Fruit fly (Drosophila melanogaster) Kc167 (cell line): ENCODE results near the gene boss.

Experiments used
- Myc ChIP-seq: fragments of >200 bp; optimal IDR thresholded peaks from 2 replicates; lab custom pipeline; 2017; ENCODE audit warnings: missing external identifiers
- Sin3A ChIP-seq: fragments of >200 bp; optimal IDR thresholded peaks from 2 replicates; lab custom pipeline; 2018; ENCODE audit warnings: missing external identifiers
- h ChIP-seq: fragments of >200 bp; optimal IDR thresholded peaks from 3 replicates; lab custom pipeline; 2018; ENCODE audit warnings: missing external identifiers
- insv ChIP-seq: fragments of >200 bp; optimal IDR thresholded peaks from 3 replicates; lab custom pipeline; 2018; ENCODE audit warnings: missing external identifiers
- psq ChIP-seq: fragments of >200 bp; optimal IDR thresholded peaks from 2 replicates; lab custom pipeline; 2017; ENCODE audit warnings: missing external identifiers
- ttk ChIP-seq: sonication (Bioruptor generic); optimal IDR thresholded peaks from 2 replicates; lab custom pipeline; 2017; ENCODE audit warnings: missing external identifiers

Gene boss

DNA sequence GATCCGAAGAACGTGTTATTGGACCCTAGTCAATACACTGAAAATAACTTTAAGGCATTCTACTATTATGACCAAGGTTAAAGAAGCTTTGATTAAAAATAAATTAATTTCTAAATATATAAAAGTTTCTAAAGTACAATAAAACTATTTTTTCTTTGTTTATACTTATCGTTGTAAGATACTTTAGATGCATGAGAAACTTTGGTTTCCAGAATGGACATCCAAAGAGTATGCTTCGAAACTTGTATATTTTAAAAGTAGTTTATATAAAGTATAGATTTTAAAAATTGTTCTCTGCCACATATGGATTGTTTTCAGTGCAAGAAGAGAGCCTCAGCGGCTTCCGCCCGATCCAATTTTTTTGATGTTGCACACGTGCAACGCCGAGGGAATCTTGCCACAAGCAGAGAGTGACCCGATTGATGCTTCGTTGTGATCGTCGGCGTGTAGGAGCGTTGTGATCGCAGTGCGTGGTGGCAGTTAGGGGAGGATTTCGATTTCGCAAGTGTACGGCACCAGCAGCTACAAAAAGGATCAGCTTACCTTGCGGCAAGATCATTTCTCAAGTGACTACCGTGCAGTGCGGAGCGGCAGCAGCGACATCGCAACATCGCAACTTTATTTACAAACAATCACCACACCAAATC is 35.4 kb downstream of the boss start:
- TF ChIP-seq insv (lab: Kevin White, UChicago) (no peak), Myc (lab: Kevin White, UChicago) (no peak), ttk (lab: Kevin White, UChicago) (no peak), psq (lab: Kevin White, UChicago) (no peak)

DNA sequence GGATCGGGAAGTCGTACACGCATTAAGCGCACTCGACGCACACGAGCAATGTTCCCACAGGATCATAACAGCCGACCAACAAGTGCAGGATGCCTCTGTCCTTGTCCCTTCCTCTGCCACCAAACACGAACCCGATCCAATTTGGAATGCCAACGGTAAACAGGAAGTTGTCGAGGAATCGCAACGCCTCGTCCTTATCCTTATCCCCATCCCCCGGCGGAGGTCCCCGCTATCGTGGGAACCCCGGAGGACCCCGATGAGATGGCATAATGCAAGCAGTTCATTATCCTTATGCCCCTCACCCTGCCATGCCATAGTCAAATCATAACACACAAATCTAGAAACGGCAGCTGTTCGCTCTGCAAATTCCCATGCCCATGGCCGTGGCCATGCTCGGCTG is 37.3 kb downstream of the boss start:
- no peak for TF ChIP-seq insv (lab: Kevin White, UChicago)
- no peak for TF ChIP-seq Myc (lab: Kevin White, UChicago)

- TF ChIP-seq Myc (lab: Kevin White, UChicago) (no peak), h (lab: Kevin White, UChicago) (no peak), psq (lab: Kevin White, UChicago) (no peak), insv (lab: Kevin White, UChicago) (no peak), ttk (lab: Kevin White, UChicago) (no peak), Sin3A (no peak)
Measured at dm6 chr3R:25999611-26000010, 37.8 kb downstream of the boss start.

DNA sequence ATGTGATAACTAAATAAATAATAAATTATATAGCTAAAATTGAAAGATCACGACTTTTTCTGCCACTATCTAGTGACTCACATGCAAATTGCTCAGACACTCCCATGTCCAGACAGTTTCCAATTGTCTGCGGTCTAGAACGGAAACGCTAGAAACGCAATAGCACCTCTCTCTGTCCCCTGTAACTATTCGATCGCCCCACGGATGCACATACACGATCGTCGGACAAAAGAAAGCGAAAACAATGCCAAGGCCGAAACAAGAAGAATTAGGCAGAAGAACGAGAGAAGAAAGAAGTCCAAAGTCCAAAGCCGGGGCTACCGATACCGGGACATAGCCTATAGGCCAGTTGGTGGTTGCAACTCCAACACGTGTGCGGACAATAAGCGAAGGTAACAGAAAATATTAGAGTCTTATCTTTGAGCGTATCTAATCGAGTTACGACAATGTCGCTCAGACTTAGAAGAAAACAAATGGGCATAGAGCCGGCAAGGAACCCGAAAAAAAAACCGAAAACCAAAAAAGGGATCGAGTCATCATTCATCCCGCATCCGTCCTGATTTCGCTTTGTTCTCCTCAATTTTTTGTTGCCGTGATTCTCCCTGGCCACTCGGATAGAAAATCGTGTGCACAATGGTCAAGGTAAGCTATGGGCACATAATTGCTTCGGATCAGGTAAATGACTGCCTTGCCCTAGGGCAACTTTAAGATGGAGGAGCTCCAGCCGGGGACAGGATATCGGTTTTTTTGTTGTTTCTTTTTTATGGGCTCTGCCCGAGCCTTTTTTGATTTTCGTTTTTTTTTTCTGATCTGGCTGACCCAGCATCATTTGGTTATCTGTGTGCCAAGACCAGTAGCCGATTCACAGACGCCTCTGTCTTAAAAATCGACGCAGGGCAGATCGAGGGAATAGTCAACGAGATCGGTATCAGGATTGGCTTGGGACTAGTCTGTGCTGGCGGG is 39.2 kb downstream of the boss start:
- TF ChIP-seq ttk (lab: Kevin White, UChicago) (no peak), insv (lab: Kevin White, UChicago) (no peak), psq (lab: Kevin White, UChicago) (no peak), Myc (lab: Kevin White, UChicago) (no peak), Sin3A (no peak), h (lab: Kevin White, UChicago) (no peak)

dm6 chr3R:26002039-26002438 is 40.2 kb downstream of the boss start:
- TF ChIP-seq ttk (lab: Kevin White, UChicago), result no peak
- TF ChIP-seq insv (lab: Kevin White, UChicago), result no peak
- TF ChIP-seq Myc (lab: Kevin White, UChicago), result no peak
- TF ChIP-seq h (lab: Kevin White, UChicago), result no peak
- TF ChIP-seq Sin3A, result no peak
- no peak for TF ChIP-seq psq (lab: Kevin White, UChicago)

DNA sequence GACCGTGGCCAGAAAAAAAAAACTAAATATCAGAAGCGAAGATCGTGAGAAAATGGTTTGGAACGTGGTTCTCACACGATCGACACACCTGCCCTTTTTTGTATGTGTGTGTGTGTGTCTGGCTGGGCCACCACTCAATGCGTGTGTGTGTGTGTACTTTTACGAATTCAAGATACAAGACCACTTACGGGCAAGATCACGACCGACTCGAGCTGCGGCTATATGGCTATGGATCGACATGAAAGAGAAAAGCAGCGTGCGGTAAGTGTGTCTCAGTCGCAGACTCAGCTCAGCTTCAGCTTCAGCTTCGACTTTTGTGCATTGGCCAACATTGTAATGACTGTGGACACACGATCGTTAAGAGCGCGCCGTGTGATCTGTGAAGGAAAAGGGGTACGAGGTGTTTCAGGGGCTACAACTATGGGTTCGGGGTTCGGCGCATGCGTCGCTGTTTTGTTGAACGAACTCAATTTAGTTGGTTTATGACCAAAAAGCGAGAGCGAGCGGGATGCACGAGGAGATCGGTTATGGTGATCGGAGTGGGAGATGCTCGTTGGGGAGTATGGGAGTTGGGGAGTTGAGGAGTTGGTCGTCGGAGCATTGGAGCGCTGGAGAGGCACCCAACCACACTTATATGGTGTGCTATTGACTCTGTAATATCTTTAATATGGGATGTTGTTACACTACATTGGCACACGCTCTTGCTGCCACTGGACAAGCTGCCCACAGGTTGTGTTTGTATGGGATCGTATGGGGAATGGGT is 41.0 kb downstream of the boss start:
- TF ChIP-seq h (lab: Kevin White, UChicago), result no peak
- no peak for TF ChIP-seq Myc (lab: Kevin White, UChicago)
- no peak for TF ChIP-seq insv (lab: Kevin White, UChicago)
- TF ChIP-seq psq (lab: Kevin White, UChicago), result no peak
- TF ChIP-seq ttk (lab: Kevin White, UChicago), result no peak
- no peak for TF ChIP-seq Sin3A

dm6 chr3R:26004377-26005000 is 42.7 kb downstream of the boss start:
- TF ChIP-seq Sin3A (no peak), insv (lab: Kevin White, UChicago) (no peak), Myc (lab: Kevin White, UChicago) (no peak), ttk (lab: Kevin White, UChicago) (no peak), h (lab: Kevin White, UChicago) (no peak), psq (lab: Kevin White, UChicago) (no peak)

DNA sequence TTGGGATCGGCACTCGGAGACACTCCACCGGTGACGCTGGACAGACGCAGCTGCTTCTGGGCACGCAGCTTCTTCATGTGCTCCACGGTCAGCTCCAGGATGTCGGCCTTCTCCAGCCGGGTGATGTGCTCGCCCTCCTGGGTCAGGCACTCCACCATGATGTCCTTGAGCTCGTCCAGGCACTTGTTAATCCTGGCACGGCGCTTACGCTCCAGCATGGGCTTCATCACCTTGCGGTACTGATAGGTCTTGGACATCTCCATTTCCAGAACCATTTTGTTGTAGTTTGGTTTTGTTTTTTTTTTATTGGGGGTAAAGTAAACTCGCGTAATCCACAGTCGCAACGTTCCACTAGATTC is 43.8 kb downstream of the boss start:
- TF ChIP-seq Myc (lab: Kevin White, UChicago) (no peak), Sin3A (no peak), ttk (lab: Kevin White, UChicago) (no peak), insv (lab: Kevin White, UChicago) (no peak), h (lab: Kevin White, UChicago) (no peak), psq (lab: Kevin White, UChicago) (no peak)

DNA sequence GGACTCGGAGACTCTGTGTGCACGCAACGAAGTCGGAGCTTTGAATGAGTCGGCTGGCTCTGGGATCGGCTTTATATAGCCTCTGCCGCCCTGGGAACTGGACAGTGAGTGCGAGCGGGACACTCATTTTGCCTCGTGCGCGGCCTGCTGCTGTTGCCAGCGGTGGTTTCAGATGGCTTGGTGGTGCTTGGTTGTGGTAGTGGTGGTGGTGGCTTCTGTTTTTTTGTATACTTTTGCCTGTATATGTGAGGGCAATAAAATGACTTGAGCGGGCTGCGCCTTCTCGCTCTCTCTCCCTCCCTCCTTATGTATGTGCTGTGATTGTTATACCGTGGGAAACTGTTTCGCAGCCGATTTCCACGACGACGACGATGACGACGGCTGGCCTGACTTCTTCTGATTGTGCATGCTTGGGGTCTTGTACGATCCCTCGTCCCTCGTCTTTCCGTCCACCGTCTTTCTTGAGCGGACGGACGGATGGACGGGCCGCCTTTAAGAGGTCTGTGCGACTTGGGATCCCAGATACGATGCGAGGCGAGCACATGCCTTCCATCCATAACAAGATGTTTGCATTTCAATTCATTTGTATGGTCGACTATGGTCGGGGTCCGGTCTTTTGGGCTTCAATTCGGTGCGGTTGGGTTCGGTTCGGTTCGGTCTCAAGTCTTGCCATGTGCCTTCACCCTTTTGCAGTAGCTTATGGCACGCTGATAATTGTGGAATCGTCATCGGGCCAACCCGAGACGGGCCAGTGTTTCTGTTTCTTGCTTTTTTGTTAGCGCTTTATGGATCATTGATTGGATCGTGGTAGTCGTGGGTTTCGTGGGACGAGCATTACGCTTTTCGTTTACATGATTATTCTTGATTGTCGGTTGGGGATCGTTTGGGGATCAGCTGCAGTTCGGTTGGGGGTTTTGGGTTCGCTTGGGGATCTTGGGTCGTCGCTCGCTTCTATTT is 44.5 kb downstream of the boss start:
- no peak for TF ChIP-seq insv (lab: Kevin White, UChicago)
- peak; percentile 91 for TF ChIP-seq h (lab: Kevin White, UChicago)

dm6 chr3R:26007298-26007697 is 45.5 kb downstream of the boss start:
- TF ChIP-seq Myc (lab: Kevin White, UChicago) (no peak), psq (lab: Kevin White, UChicago) (no peak), ttk (lab: Kevin White, UChicago) (no peak), insv (lab: Kevin White, UChicago) (no peak), Sin3A (no peak), h (lab: Kevin White, UChicago) (no peak)
